Worm (Caenorhabditis elegans) whole organism, late embryonic: Measurements from ENCODE around the gene srw-53.

Experiments
- hlh-13 ChIP-seq: fragments of 200-800 bp; sonication (Bioruptor generic); optimal IDR thresholded peaks from 2 replicates; lab custom pipeline; 2018; ENCODE audit warnings: mild to moderate bottlenecking, missing genetic modification characterization, missing compliant biosample characterization
- madf-2 ChIP-seq: sonication (generic microtip); optimal IDR thresholded peaks from 2 replicates; lab custom pipeline; 2017; ENCODE audit warnings: missing genetic modification characterization, missing compliant biosample characterization
- mec-3 ChIP-seq: sonication (generic microtip); optimal IDR thresholded peaks from 2 replicates; lab custom pipeline; 2016; ENCODE audit warnings: borderline replicate concordance, missing genetic modification characterization, missing compliant biosample characterization
- nfya-1 ChIP-seq: sonication (generic microtip); optimal IDR thresholded peaks from 2 replicates; lab custom pipeline; 2017; ENCODE audit warnings: missing genetic modification characterization, mild to moderate bottlenecking, missing compliant biosample characterization, antibody characterized with exemption, moderate library complexity
- nhr-11 ChIP-seq: fragments of 150-350 bp; optimal IDR thresholded peaks from 2 replicates; lab custom pipeline; 2014; ENCODE audit warnings: missing biosample characterization, missing genetic modification characterization
- ttx-3 ChIP-seq: sonication (generic microtip); optimal IDR thresholded peaks from 2 replicates; lab custom pipeline; 2016; ENCODE audit warnings: missing genetic modification reagents, missing genetic modification characterization, missing compliant biosample characterization
- ztf-16 ChIP-seq: sonication (generic microtip); optimal IDR thresholded peaks from 2 replicates; lab custom pipeline; 2017; ENCODE audit warnings: missing genetic modification characterization, missing compliant biosample characterization

DNA sequence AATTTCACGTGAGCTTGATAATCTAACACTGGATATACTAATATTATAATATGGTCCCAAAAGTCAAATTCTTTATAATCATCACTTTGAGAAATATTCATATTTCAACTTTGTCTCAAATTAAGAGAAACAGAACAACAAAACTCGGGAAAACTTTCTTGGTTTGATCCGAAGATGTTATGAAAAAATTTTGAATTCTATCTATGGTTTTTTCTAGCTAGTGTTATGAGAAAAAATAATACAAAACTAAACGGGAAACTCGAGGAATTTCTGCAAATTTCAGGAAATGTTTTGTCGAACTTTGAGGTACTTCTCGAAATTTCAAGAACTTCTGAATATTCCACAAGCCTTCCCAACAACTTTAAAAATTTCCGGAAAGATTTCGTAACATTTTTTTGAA lies 7.7 kb downstream of the srw-53 start, which contains the start of gene srw-59:
- TF ChIP-seq nfya-1 (tag; lab: Kevin White, UChicago), result no peak
- TF ChIP-seq ttx-3 (tag; lab: Kevin White, UChicago), result no peak
- no peak for TF ChIP-seq madf-2 (tag; lab: Kevin White, UChicago)
- TF ChIP-seq ztf-16, result no peak
- TF ChIP-seq nhr-11 (tag; lab: Kevin White, UChicago), result no peak
- TF ChIP-seq hlh-13, result no peak
- TF ChIP-seq mec-3 (tag; lab: Kevin White, UChicago), result no peak
